Worm (Caenorhabditis elegans): ENCODE data around the gene C07A9.12.

C07A9.12 gene

ce11 chrIII:9701798-9702197 is 25.5 kb downstream of the C07A9.12 start:
- TF ChIP-seq lsy-2 (tag; optimal IDR thresholded peaks at IDR 0.05) (no peak), dmd-4 (tag; optimal IDR thresholded peaks at IDR 0.05) (no peak), crh-2 (tag; optimal IDR thresholded peaks at IDR 0.05) (no peak), zag-1 (tag; optimal IDR thresholded peaks at IDR 0.05) (no peak), skn-1 (tag; optimal IDR thresholded peaks at IDR 0.05) (no peak), elt-1 (tag; optimal IDR thresholded peaks at IDR 0.05) (no peak), snpc-4 (tag; optimal IDR thresholded peaks at IDR 0.05) (no peak), sma-3 (GFP tag; optimal IDR thresholded peaks at IDR 0.05) (no peak), nhr-11 (tag; optimal IDR thresholded peaks at IDR 0.05) (no peak), nhr-237 (tag; optimal IDR thresholded peaks at IDR 0.05) (no peak), mbf-1 (tag; optimal IDR thresholded peaks at IDR 0.05) (no peak), aly-2 (tag; optimal IDR thresholded peaks at IDR 0.05) (no peak), peb-1 (tag; optimal IDR thresholded peaks at IDR 0.05) (no peak), ceh-82 (tag; optimal IDR thresholded peaks at IDR 0.05) (no peak)

DNA sequence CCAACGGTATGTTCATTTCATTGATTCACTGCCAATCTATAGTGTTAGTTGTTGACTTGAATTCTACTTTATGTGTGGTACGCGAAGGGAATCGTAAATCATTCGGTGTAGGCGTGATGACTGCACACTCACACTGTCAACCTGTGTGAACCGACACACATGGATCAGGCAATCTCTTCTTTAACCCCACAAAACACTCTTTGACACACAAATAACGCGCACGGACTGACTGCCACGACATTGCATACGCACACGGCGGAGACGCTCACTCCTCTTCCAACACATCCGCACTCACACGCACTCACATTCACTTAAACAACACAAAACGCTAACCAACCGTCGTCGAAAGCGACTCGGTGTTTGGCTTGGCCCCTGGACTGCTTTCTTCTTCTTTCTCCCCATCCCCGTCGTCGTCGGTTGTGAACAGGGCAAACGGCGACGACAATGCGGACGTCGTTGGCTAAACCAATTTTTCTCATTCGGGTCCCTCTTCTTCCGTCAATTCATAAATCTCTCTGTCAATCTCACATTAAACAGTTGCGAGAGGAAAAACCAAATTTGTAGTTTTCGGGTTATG is 27.1 kb downstream of the C07A9.12 start:
- TF ChIP-seq nhr-129 (tag; optimal IDR thresholded peaks at IDR 0.05) (peak; percentile 19), Y55F3AM.14 (GFP tag; optimal IDR thresholded peaks at IDR 0.05) (no peak), ztf-1 (GFP tag; conservative IDR thresholded peaks at IDR 0.05) (no peak), nhr-21 (tag; optimal IDR thresholded peaks at IDR 0.05) (peak; percentile 41), sma-9 (GFP tag; optimal IDR thresholded peaks at IDR 0.05) (peak; percentile 1), sma-9 (tag; optimal IDR thresholded peaks at IDR 0.05) (no peak)

ce11 chrIII:9699576-9699975 is 27.8 kb downstream of the C07A9.12 start, which contains the start of gene tlk-1:
tlk-1 (plus strand) TSS chrIII:9699876.
- TF ChIP-seq alr-1 (tag; optimal IDR thresholded peaks at IDR 0.05) (no peak), snpc-4 (tag; optimal IDR thresholded peaks at IDR 0.05) (no peak), ztf-1 (GFP tag; conservative IDR thresholded peaks at IDR 0.05) (no peak), lsy-2 (tag; optimal IDR thresholded peaks at IDR 0.05) (no peak), nhr-12 (tag; optimal IDR thresholded peaks at IDR 0.05) (no peak), crh-2 (tag; optimal IDR thresholded peaks at IDR 0.05) (no peak), gmeb-1 (tag; optimal IDR thresholded peaks at IDR 0.05) (no peak), aly-2 (tag; optimal IDR thresholded peaks at IDR 0.05) (no peak), nhr-11 (tag; optimal IDR thresholded peaks at IDR 0.05) (no peak), nhr-77 (tag; optimal IDR thresholded peaks at IDR 0.05) (no peak), ceh-16 (tag; optimal IDR thresholded peaks at IDR 0.05) (no peak), peb-1 (tag; optimal IDR thresholded peaks at IDR 0.05) (no peak), ceh-82 (tag; optimal IDR thresholded peaks at IDR 0.05) (no peak), nhr-23 (tag; optimal IDR thresholded peaks at IDR 0.05) (no peak), blmp-1 (tag; optimal IDR thresholded peaks at IDR 0.05; ENCODE audit: insufficient read depth) (no peak), sma-9 (GFP tag; optimal IDR thresholded peaks at IDR 0.05) (no peak), sma-9 (tag; optimal IDR thresholded peaks at IDR 0.05) (no peak), lin-39 (tag; optimal IDR thresholded peaks at IDR 0.05) (no peak), unc-55 (GFP tag; optimal IDR thresholded peaks at IDR 0.05) (no peak), elt-1 (tag; optimal IDR thresholded peaks at IDR 0.05) (no peak)

ce11 chrIII:9698635-9699396 is 28.5 kb downstream of the C07A9.12 start:
- TF ChIP-seq blmp-1 (tag; optimal IDR thresholded peaks at IDR 0.05; ENCODE audit: insufficient read depth): no peak
- TF ChIP-seq sem-4 (tag; optimal IDR thresholded peaks at IDR 0.05): peak; percentile 70
- no peak for TF ChIP-seq elt-3 (tag; optimal IDR thresholded peaks at IDR 0.05)
- TF ChIP-seq nhr-237 (tag; optimal IDR thresholded peaks at IDR 0.05): no peak
- TF ChIP-seq alr-1 (tag; optimal IDR thresholded peaks at IDR 0.05): no peak
- TF ChIP-seq C34F6.9 (tag; optimal IDR thresholded peaks at IDR 0.05): peak; percentile 44
- TF ChIP-seq nhr-129 (tag; optimal IDR thresholded peaks at IDR 0.05): peak; percentile 7
- TF ChIP-seq F13H6.1 (tag; optimal IDR thresholded peaks at IDR 0.05): peak; percentile 36
- no peak for TF ChIP-seq unc-39 (tag; optimal IDR thresholded peaks at IDR 0.05)
- no peak for TF ChIP-seq lin-39 (tag; optimal IDR thresholded peaks at IDR 0.05)
- TF ChIP-seq mab-5 (tag; optimal IDR thresholded peaks at IDR 0.05): no peak
- TF ChIP-seq unc-62 (GFP tag; optimal IDR thresholded peaks at IDR 0.05): no peak
- TF ChIP-seq nhr-25 (tag; optimal IDR thresholded peaks at IDR 0.05): no peak
- no peak for TF ChIP-seq mbf-1 (tag; optimal IDR thresholded peaks at IDR 0.05)
- peak; percentile 50 for TF ChIP-seq fos-1 (tag; optimal IDR thresholded peaks at IDR 0.05)
- peak; percentile 44 for TF ChIP-seq sma-9 (GFP tag; optimal IDR thresholded peaks at IDR 0.05)
- TF ChIP-seq sma-9 (tag; optimal IDR thresholded peaks at IDR 0.05): no peak
- no peak for TF ChIP-seq nhr-11 (tag; optimal IDR thresholded peaks at IDR 0.05)
- TF ChIP-seq egl-27 (tag; optimal IDR thresholded peaks at IDR 0.05): peak; percentile 30
- TF ChIP-seq gmeb-1 (tag; optimal IDR thresholded peaks at IDR 0.05): no peak
- TF ChIP-seq sma-3 (GFP tag; optimal IDR thresholded peaks at IDR 0.05): peak; percentile 2
- TF ChIP-seq ztf-11 (tag; optimal IDR thresholded peaks at IDR 0.05): no peak
- peak; percentile 20 for TF ChIP-seq ztf-4 (tag; optimal IDR thresholded peaks at IDR 0.05)
- TF ChIP-seq nhr-21 (tag; optimal IDR thresholded peaks at IDR 0.05): peak; percentile 71
- peak; percentile 43 to 61 for TF ChIP-seq mdl-1 (tag; optimal IDR thresholded peaks at IDR 0.05)
- peak in 1 of 2 experiments; percentile 50 for TF ChIP-seq lsy-2 (tag; optimal IDR thresholded peaks at IDR 0.05)
